Fruit fly (Drosophila melanogaster) whole organism: ENCODE measurements around the gene CG34155.

ENCODE experiments used
- CG8478 ChIP-seq: fragments of >200 bp; optimal IDR thresholded peaks from 2 replicates; lab custom pipeline; 2018; ENCODE audit warnings: inconsistent platforms
- pan ChIP-seq: fragments of >200 bp; optimal IDR thresholded peaks from 2 replicates; lab custom pipeline; 2017
- psq ChIP-seq: fragments of >200 bp; optimal IDR thresholded peaks from 2 replicates; lab custom pipeline; 2017
- usp ChIP-seq: fragments of >200 bp; optimal IDR thresholded peaks from 2 replicates; lab custom pipeline; 2017; ENCODE audit warnings: missing biosample characterization, missing genetic modification characterization, mixed read lengths

- TF ChIP-seq pan (lab: Kevin White, UChicago): no peak
- no peak for TF ChIP-seq psq (lab: Kevin White, UChicago)
- TF ChIP-seq CG8478: no peak
- TF ChIP-seq usp (GFP tag; lab: Kevin White, UChicago): no peak
Measured at dm6 chr3R:30512114-30512513, 47.9 kb downstream of the CG34155 start, which contains the start of gene PH4alphaNE2.
